5 worm cellular contexts compared by ENCODE assay signal in the genomic region with DNA sequence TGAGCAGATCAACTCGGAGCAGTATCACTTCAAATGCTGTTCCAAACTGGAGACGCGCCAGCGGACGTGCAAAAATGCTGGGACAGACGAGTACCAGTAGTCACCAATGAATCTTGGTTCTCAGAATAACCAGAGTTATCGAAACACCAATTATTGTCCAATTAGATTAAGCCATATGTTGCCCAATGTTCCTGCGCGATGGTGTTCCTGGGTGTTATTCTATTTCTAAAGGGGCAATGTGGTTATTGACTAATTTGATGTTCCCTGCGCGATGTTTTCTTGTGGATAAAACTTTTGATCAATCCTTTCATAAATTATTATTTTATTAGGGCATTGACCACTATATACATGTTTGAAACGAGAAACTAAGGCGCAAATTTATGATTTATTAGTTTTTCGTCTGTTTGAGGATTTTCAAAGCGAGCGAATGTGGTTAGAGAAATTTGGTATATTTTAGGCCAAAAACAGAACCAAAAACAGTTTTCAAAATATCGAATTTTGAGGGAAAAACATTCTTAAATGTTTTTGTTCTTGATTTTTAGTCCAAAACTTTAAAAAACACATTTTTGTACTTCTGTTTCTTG.
TF ChIP-seq lines count a peak whose summit lies in the region.

No protein-coding gene starts in this region.

TF ChIP-seq in whole organism, L1 larva, 84 proteins besides CTCF, POLR2A, EP300 and RAD21 (continues in another document):
- peak; percentile 97 for TF ChIP-seq lin-14 (GFP tag; optimal IDR thresholded peaks at IDR 0.05; lab: Kevin White, UChicago)
- TF ChIP-seq pag-3 (tag; optimal IDR thresholded peaks at IDR 0.05; lab: Kevin White, UChicago; ENCODE audit: borderline replicate concordance, insufficient read depth): no peak
- TF ChIP-seq elt-3 (tag; optimal IDR thresholded peaks at IDR 0.05; lab: Kevin White, UChicago): peak; percentile 77 to 99 (median 92)
- peak; percentile 99 for TF ChIP-seq jun-1 (tag; optimal IDR thresholded peaks at IDR 0.05; lab: Kevin White, UChicago)
- peak; percentile 95 for TF ChIP-seq unc-86 (tag; optimal IDR thresholded peaks at IDR 0.05; lab: Kevin White, UChicago)
- TF ChIP-seq ces-1 (GFP tag; optimal IDR thresholded peaks at IDR 0.05; lab: Kevin White, UChicago): peak; percentile 89
- TF ChIP-seq grh-1 (GFP tag; IDR thresholded peaks at IDR 0.05; lab: Robert Waterston, UW): peak; percentile 93
- TF ChIP-seq nhr-12 (tag; optimal IDR thresholded peaks at IDR 0.05; lab: Kevin White, UChicago): peak; percentile 82
- peak; percentile 94 to 95 for TF ChIP-seq lsy-2 (tag; optimal IDR thresholded peaks at IDR 0.05; lab: Kevin White, UChicago)
- peak; percentile 92 for TF ChIP-seq unc-130 (tag; optimal IDR thresholded peaks at IDR 0.05; lab: Kevin White, UChicago)
- no peak for TF ChIP-seq ama-1 (optimal IDR thresholded peaks at IDR 0.05; lab: Kevin White, UChicago)
- peak; percentile 98 for TF ChIP-seq nhr-71 (tag; optimal IDR thresholded peaks at IDR 0.05; lab: Kevin White, UChicago)
- peak; percentile 58 for TF ChIP-seq blmp-1 (tag; optimal IDR thresholded peaks at IDR 0.05; lab: Kevin White, UChicago)
- TF ChIP-seq unc-62 (GFP tag; optimal IDR thresholded peaks at IDR 0.05; lab: Kevin White, UChicago): no peak
- peak; percentile 83 to 90 for TF ChIP-seq efl-1 (optimal IDR thresholded peaks at IDR 0.05; lab: Kevin White, UChicago)
- TF ChIP-seq efl-1 (GFP tag; optimal IDR thresholded peaks at IDR 0.05 in 1 of 2; lab: Kevin White, UChicago): peak; percentile 40 to 96

TF ChIP-seq in whole organism, L3 larva, 47 proteins besides CTCF, POLR2A, EP300 and RAD21 (continues in another document):
- TF ChIP-seq skn-1 (tag; optimal IDR thresholded peaks at IDR 0.05; lab: Kevin White, UChicago): peak; percentile 99
- TF ChIP-seq ceh-9 (tag; optimal IDR thresholded peaks at IDR 0.05; lab: Kevin White, UChicago): peak; percentile 84
- TF ChIP-seq ceh-82 (tag; optimal IDR thresholded peaks at IDR 0.05; lab: Kevin White, UChicago): peak; percentile 97
- no peak for TF ChIP-seq ama-1 (optimal IDR thresholded peaks at IDR 0.05; lab: Kevin White, UChicago)
- peak; percentile 63 for TF ChIP-seq ztf-11 (tag; optimal IDR thresholded peaks at IDR 0.05; lab: Kevin White, UChicago)
- TF ChIP-seq daf-12 (tag; optimal IDR thresholded peaks at IDR 0.05; lab: Kevin White, UChicago): peak; percentile 82
- TF ChIP-seq ztf-4 (tag; optimal IDR thresholded peaks at IDR 0.05; lab: Kevin White, UChicago): peak; percentile 93
- peak; percentile 100 for TF ChIP-seq lin-39 (tag; optimal IDR thresholded peaks at IDR 0.05; lab: Kevin White, UChicago)
- TF ChIP-seq fkh-2 (tag; optimal IDR thresholded peaks at IDR 0.05; lab: Kevin White, UChicago): peak; percentile 79
- peak; percentile 100 for TF ChIP-seq ceh-28 (tag; optimal IDR thresholded peaks at IDR 0.05; lab: Kevin White, UChicago)
- TF ChIP-seq jun-1 (tag; optimal IDR thresholded peaks at IDR 0.05; lab: Kevin White, UChicago): peak; percentile 99
- peak; percentile 68 for TF ChIP-seq unc-39 (tag; optimal IDR thresholded peaks at IDR 0.05; lab: Kevin White, UChicago)
- peak; percentile 99 for TF ChIP-seq nhr-23 (tag; optimal IDR thresholded peaks at IDR 0.05; lab: Kevin White, UChicago)
- peak; percentile 96 for TF ChIP-seq lsy-12 (tag; optimal IDR thresholded peaks at IDR 0.05; lab: Kevin White, UChicago)
- TF ChIP-seq fos-1 (tag; optimal IDR thresholded peaks at IDR 0.05; lab: Kevin White, UChicago): peak; percentile 96
- TF ChIP-seq elt-1 (tag; optimal IDR thresholded peaks at IDR 0.05; lab: Kevin White, UChicago): peak; percentile 78
- TF ChIP-seq nhr-28 (tag; optimal IDR thresholded peaks at IDR 0.05; lab: Kevin White, UChicago): peak; percentile 92

TF ChIP-seq in whole organism, early embryonic, 17 proteins besides CTCF, POLR2A, EP300 and RAD21:
- peak; percentile 95 for TF ChIP-seq F13C5.2 (tag; optimal IDR thresholded peaks at IDR 0.05; lab: Kevin White, UChicago)
- TF ChIP-seq aly-1 (tag; optimal IDR thresholded peaks at IDR 0.05; lab: Kevin White, UChicago): no peak
- TF ChIP-seq hnd-1 (tag; optimal IDR thresholded peaks at IDR 0.05; lab: Kevin White, UChicago): no peak
- TF ChIP-seq ama-1 (optimal IDR thresholded peaks at IDR 0.05; lab: Kevin White, UChicago): no peak
- no peak for TF ChIP-seq sea-1 (GFP tag; conservative IDR thresholded peaks at IDR 0.05; lab: Robert Waterston, UW)
- peak; percentile 72 for TF ChIP-seq tbx-37 (GFP tag; conservative IDR thresholded peaks at IDR 0.05; lab: Robert Waterston, UW)
- no peak for TF ChIP-seq ets-7 (tag; optimal IDR thresholded peaks at IDR 0.05; lab: Kevin White, UChicago)
- peak; percentile 52; the same call in 1 of the 2 replicates for TF ChIP-seq flt-1 (GFP tag; IDR thresholded peaks at IDR 0.05; lab: Robert Waterston, UW)
- peak; percentile 57 for TF ChIP-seq pes-1 (GFP tag; IDR thresholded peaks at IDR 0.05; lab: Robert Waterston, UW)
- no peak for TF ChIP-seq B0310.2 (tag; optimal IDR thresholded peaks at IDR 0.05; lab: Kevin White, UChicago)
- TF ChIP-seq hmbx-1 (tag; optimal IDR thresholded peaks at IDR 0.05; lab: Kevin White, UChicago): no peak
- TF ChIP-seq hmg-4 (GFP tag; optimal IDR thresholded peaks at IDR 0.05; lab: Kevin White, UChicago): peak; percentile 33
- no peak for TF ChIP-seq tra-4 (tag; optimal IDR thresholded peaks at IDR 0.05; lab: Kevin White, UChicago)
- no peak for TF ChIP-seq ceh-36 (tag; optimal IDR thresholded peaks at IDR 0.05; lab: Kevin White, UChicago)
- no peak for TF ChIP-seq ceh-13 (GFP tag; optimal IDR thresholded peaks at IDR 0.05; lab: Kevin White, UChicago)
- TF ChIP-seq tbx-11 (GFP tag; IDR thresholded peaks at IDR 0.05; lab: Robert Waterston, UW): no peak; the same call in 1 of the 2 replicates
- TF ChIP-seq scrt-1 (GFP tag; IDR thresholded peaks at IDR 0.05; lab: Robert Waterston, UW): 0 out of 2 replicates have a peak, but pooled peaks have one; percentile 12

TF ChIP-seq in whole organism, midembryonic, 9 proteins besides CTCF, POLR2A, EP300 and RAD21:
- peak; percentile 89 for TF ChIP-seq flt-1 (GFP tag; IDR thresholded peaks at IDR 0.05; lab: Robert Waterston, UW)
- TF ChIP-seq ztf-29 (GFP tag; IDR thresholded peaks at IDR 0.05; lab: Robert Waterston, UW): peak; percentile 57; the same call in 1 of the 2 replicates
- peak; percentile 47; the same call in 1 of the 2 replicates for TF ChIP-seq ref-1 (GFP tag; conservative IDR thresholded peaks at IDR 0.05; lab: Robert Waterston, UW)
- peak; percentile 98 for TF ChIP-seq T22C8.4 (GFP tag; IDR thresholded peaks at IDR 0.05; lab: Robert Waterston, UW)
- TF ChIP-seq med-1 (GFP tag; optimal IDR thresholded peaks at IDR 0.05; lab: Kevin White, UChicago; ENCODE audit: insufficient read depth): no peak
- peak; percentile 95 for TF ChIP-seq cog-1 (tag; optimal IDR thresholded peaks at IDR 0.05; lab: Kevin White, UChicago)
- TF ChIP-seq klf-2 (GFP tag; conservative IDR thresholded peaks at IDR 0.05; lab: Robert Waterston, UW): peak; percentile 75
- peak; percentile 75; the same call in 1 of the 2 replicates for TF ChIP-seq ztf-23 (GFP tag; IDR thresholded peaks at IDR 0.05; lab: Robert Waterston, UW)
- TF ChIP-seq tab-1 (GFP tag; IDR thresholded peaks at IDR 0.05; lab: Robert Waterston, UW): peak; percentile 33; the same call in 1 of the 2 replicates

TF ChIP-seq in whole organism, young adult, 124 proteins besides CTCF, POLR2A, EP300 and RAD21 (continues in another document):
- TF ChIP-seq sdz-38 (tag; optimal IDR thresholded peaks at IDR 0.05; lab: Kevin White, UChicago): peak; percentile 18
- peak; percentile 46; the same call in 1 of the 2 replicates for TF ChIP-seq madf-6 (GFP tag; IDR thresholded peaks at IDR 0.05; lab: Robert Waterston, UW)
- TF ChIP-seq K12H6.12 (tag; optimal IDR thresholded peaks at IDR 0.05; lab: Kevin White, UChicago): peak; percentile 95
- TF ChIP-seq gei-17 (GFP tag; optimal IDR thresholded peaks at IDR 0.05; lab: Kevin White, UChicago): peak; percentile 98
- TF ChIP-seq mcd-1 (GFP tag; IDR thresholded peaks at IDR 0.05; lab: Robert Waterston, UW): peak; percentile 85
- TF ChIP-seq cebp-1 (GFP tag; IDR thresholded peaks at IDR 0.05; lab: Robert Waterston, UW): peak; percentile 73; the same call in 1 of the 2 replicates
- peak; percentile 96 for TF ChIP-seq cebp-1 (tag; optimal IDR thresholded peaks at IDR 0.05; lab: Kevin White, UChicago)
- peak; percentile 9 for TF ChIP-seq hrde-1 (tag; optimal IDR thresholded peaks at IDR 0.05; lab: Kevin White, UChicago; ENCODE audit: borderline replicate concordance)
- peak; percentile 67 for TF ChIP-seq ztf-18 (tag; optimal IDR thresholded peaks at IDR 0.05; lab: Kevin White, UChicago)
- TF ChIP-seq unc-130 (GFP tag; optimal IDR thresholded peaks at IDR 0.05; lab: Kevin White, UChicago): no peak
- TF ChIP-seq cebp-2 (GFP tag; IDR thresholded peaks at IDR 0.05; lab: Robert Waterston, UW): peak; percentile 98
- peak; percentile 61 for TF ChIP-seq F52B5.7 (tag; optimal IDR thresholded peaks at IDR 0.05; lab: Kevin White, UChicago)
- no peak for TF ChIP-seq F57C9.4 (tag; optimal IDR thresholded peaks at IDR 0.05; lab: Kevin White, UChicago)
- TF ChIP-seq F22D6.2 (tag; optimal IDR thresholded peaks at IDR 0.05; lab: Kevin White, UChicago): peak; percentile 96
- TF ChIP-seq let-526 (GFP tag; IDR thresholded peaks at IDR 0.05; lab: Robert Waterston, UW): peak; percentile 92
- TF ChIP-seq F10E7.11 (tag; optimal IDR thresholded peaks at IDR 0.05; lab: Kevin White, UChicago): peak; percentile 26
- peak; percentile 96 for TF ChIP-seq nfyb-1 (GFP tag; IDR thresholded peaks at IDR 0.05; lab: Robert Waterston, UW)
- TF ChIP-seq ekl-4 (GFP tag; IDR thresholded peaks at IDR 0.05; lab: Robert Waterston, UW): peak; percentile 85
- TF ChIP-seq lin-54 (GFP tag; optimal IDR thresholded peaks at IDR 0.05; lab: Kevin White, UChicago): peak; percentile 90
- peak; percentile 90 for TF ChIP-seq ztf-6 (GFP tag; IDR thresholded peaks at IDR 0.05; lab: Robert Waterston, UW)
- TF ChIP-seq ztf-28 (GFP tag; IDR thresholded peaks at IDR 0.05; lab: Robert Waterston, UW): no peak
- peak in 1 of 2 experiments; percentile 25 for TF ChIP-seq rec-8 (tag; optimal IDR thresholded peaks at IDR 0.05; lab: Kevin White, UChicago)
- 0 out of 2 replicates have a peak, but pooled peaks have one; percentile 19 for TF ChIP-seq Y95B8A.8 (GFP tag; IDR thresholded peaks at IDR 0.05; lab: Robert Waterston, UW)
- TF ChIP-seq pbrm-1 (GFP tag; IDR thresholded peaks at IDR 0.05; lab: Robert Waterston, UW): peak; percentile 95
- peak; percentile 97 for TF ChIP-seq dox-1 (GFP tag; IDR thresholded peaks at IDR 0.05; lab: Robert Waterston, UW)
- no peak for TF ChIP-seq snpc-3.4 (tag; optimal IDR thresholded peaks at IDR 0.05; lab: Kevin White, UChicago)
- peak; percentile 99 for TF ChIP-seq ztf-26 (tag; optimal IDR thresholded peaks at IDR 0.05; lab: Kevin White, UChicago)
- peak; percentile 83 for TF ChIP-seq nhr-179 (tag; optimal IDR thresholded peaks at IDR 0.05; lab: Kevin White, UChicago)
- TF ChIP-seq efl-1 (GFP tag; optimal IDR thresholded peaks at IDR 0.05; lab: Kevin White, UChicago): no peak
- no peak for TF ChIP-seq mes-4 (tag; optimal IDR thresholded peaks at IDR 0.05; lab: Kevin White, UChicago)

Comparison
In these comparisons a context has a peak if more than half of its experiments do, and no peak if none do; other contexts are left out.
1. Of the 8 proteins assayed by ChIP-seq in both whole organism, young adult and whole organism, L1 larva: peak only in whole organism, young adult: unc-62; only in whole organism, L1 larva: efl-1 and unc-130; in both: dpl-1, lin-35, nhr-90 and snpc-4; in neither: 0; mixed calls (peak in some experiments, not most) for 1.